Fruit fly (Drosophila melanogaster): ENCODE measurements around the gene CG14341.

Gene CG14341

dm6 chr2L:1166326-1166725 is at the start of gene CG14341:
CG14341 (plus strand) TSS chr2L:1166506.
- no peak for TF ChIP-seq CTCF (optimal IDR thresholded peaks at IDR 0.05)
- TF ChIP-seq CG8478 (optimal IDR thresholded peaks at IDR 0.05): no peak

- TF ChIP-seq CTCF (optimal IDR thresholded peaks at IDR 0.05) (no peak), CG8478 (optimal IDR thresholded peaks at IDR 0.05) (no peak)
Observed at dm6 chr2L:1116661-1117322, 49.5 kb upstream of the CG14341 start.

dm6 chr2L:1118149-1118548 is 48.2 kb upstream of the CG14341 start:
- no peak for TF ChIP-seq CG8478 (optimal IDR thresholded peaks at IDR 0.05)
- peak; percentile 11 to 51 for TF ChIP-seq CTCF (optimal IDR thresholded peaks at IDR 0.05)

dm6 chr2L:1118880-1119809 is 47.2 kb upstream of the CG14341 start:
- TF ChIP-seq CG8478 (optimal IDR thresholded peaks at IDR 0.05) (no peak), CTCF (optimal IDR thresholded peaks at IDR 0.05) (no peak)

- TF ChIP-seq CG8478 (optimal IDR thresholded peaks at IDR 0.05) (no peak), CTCF (optimal IDR thresholded peaks at IDR 0.05) (no peak)
Observed at dm6 chr2L:1120206-1120902, 46.0 kb upstream of the CG14341 start.

dm6 chr2L:1121942-1122710 is 44.2 kb upstream of the CG14341 start:
- TF ChIP-seq CTCF (optimal IDR thresholded peaks at IDR 0.05) (no peak), CG8478 (optimal IDR thresholded peaks at IDR 0.05) (no peak)

dm6 chr2L:1122711-1122960 is 43.7 kb upstream of the CG14341 start:
- TF ChIP-seq CG8478 (optimal IDR thresholded peaks at IDR 0.05) (no peak), CTCF (optimal IDR thresholded peaks at IDR 0.05) (no peak)

- TF ChIP-seq CG8478 (optimal IDR thresholded peaks at IDR 0.05) (no peak), CTCF (optimal IDR thresholded peaks at IDR 0.05) (no peak)
Observed at dm6 chr2L:1123078-1123818, 43.1 kb upstream of the CG14341 start.

dm6 chr2L:1124265-1124664 is 42.0 kb upstream of the CG14341 start:
- TF ChIP-seq CTCF (optimal IDR thresholded peaks at IDR 0.05): no peak
- TF ChIP-seq CG8478 (optimal IDR thresholded peaks at IDR 0.05): no peak

dm6 chr2L:1125437-1125836 is 40.9 kb upstream of the CG14341 start:
- TF ChIP-seq CG8478 (optimal IDR thresholded peaks at IDR 0.05) (no peak), CTCF (optimal IDR thresholded peaks at IDR 0.05) (no peak)

- no peak for TF ChIP-seq CG8478 (optimal IDR thresholded peaks at IDR 0.05)
- no peak for TF ChIP-seq CTCF (optimal IDR thresholded peaks at IDR 0.05)
Observed at dm6 chr2L:1126527-1126926, 39.8 kb upstream of the CG14341 start.

- TF ChIP-seq CTCF (optimal IDR thresholded peaks at IDR 0.05) (no peak), CG8478 (optimal IDR thresholded peaks at IDR 0.05) (no peak)
Observed at dm6 chr2L:1127434-1128089, 38.7 kb upstream of the CG14341 start.

dm6 chr2L:1128344-1128931 is 37.9 kb upstream of the CG14341 start:
- no peak for TF ChIP-seq CG8478 (optimal IDR thresholded peaks at IDR 0.05)
- TF ChIP-seq CTCF (optimal IDR thresholded peaks at IDR 0.05): no peak

All from S2 (cell line).